Worm (Caenorhabditis elegans) whole organism, L4 larva: ENCODE results near the gene kin-30.
"Not testable (repeated sequence)": the region's sequence is repeated elsewhere in the genome, so short reads cannot be mapped to it uniquely, and the experiment has no call there.

Experiments
- ceh-20 ChIP-seq: fragments of 200-800 bp; sonication (Bioruptor generic); IDR thresholded peaks from 2 replicates; pipeline ENCODE4 v1.3.6; 2022; ENCODE audit warnings: missing genetic modification reagents, missing genetic modification characterization, missing compliant biosample characterization
- fos-1 ChIP-seq: fragments of 150-350 bp; optimal IDR thresholded peaks from 2 replicates; lab custom pipeline; 2014; ENCODE audit warnings: missing biosample characterization, missing genetic modification characterization

ce11 chrV:15250304-15250703, 5.7 kb downstream of the kin-30 start, which contains the start of gene srd-28:
- not testable (repeated sequence) for TF ChIP-seq fos-1 (tag; lab: Kevin White, UChicago); ceh-20 (GFP tag; lab: Robert Waterston, UW)
